Fruit fly (Drosophila melanogaster) whole organism, prepupa: ENCODE results near the gene CG10466.

Source experiments
- CG10631 ChIP-seq: fragments of 200-800 bp; sonication (Bioruptor generic); optimal IDR thresholded peaks from 2 replicates; lab custom pipeline; 2016; ENCODE audit warnings: missing biosample characterization, missing genetic modification characterization
- CG10669 ChIP-seq: fragments of 200-800 bp; sonication (Bioruptor generic); optimal IDR thresholded peaks from 3 replicates; lab custom pipeline; 2018; ENCODE audit warnings: missing biosample characterization, mild to moderate bottlenecking, missing genetic modification characterization, moderate library complexity
- CG15336 ChIP-seq: fragments of 200-800 bp; sonication (Bioruptor generic); IDR thresholded peaks from 2 replicates; pipeline ENCODE4 v1.3.6; 2022; ENCODE audit warnings: missing biosample characterization, missing genetic modification characterization
- CG1621 ChIP-seq: fragments of 200-800 bp; sonication (Bioruptor generic); optimal IDR thresholded peaks from 3 replicates; lab custom pipeline; 2018; ENCODE audit warnings: missing biosample characterization, mild to moderate bottlenecking, missing genetic modification characterization
- CG16779 ChIP-seq: fragments of 200-800 bp; sonication (Bioruptor generic); optimal IDR thresholded peaks from 3 replicates; lab custom pipeline; 2017; ENCODE audit warnings: missing biosample characterization, mild to moderate bottlenecking, missing genetic modification characterization
- CG3032 ChIP-seq: fragments of 200-800 bp; optimal IDR thresholded peaks from 2 replicates; lab custom pipeline; 2019; ENCODE audit warnings: missing biosample characterization, mild to moderate bottlenecking, missing genetic modification characterization, moderate library complexity
- CG31627 ChIP-seq: fragments of 200-800 bp; sonication (Bioruptor generic); optimal IDR thresholded peaks from 3 replicates; lab custom pipeline; 2016; ENCODE audit warnings: missing biosample characterization, missing genetic modification characterization
- CG34406 ChIP-seq: fragments of 200-800 bp; sonication (Bioruptor generic); optimal IDR thresholded peaks from 3 replicates; lab custom pipeline; 2016; ENCODE audit warnings: missing biosample characterization, missing genetic modification characterization
- CG3919 ChIP-seq: fragments of 200-800 bp; sonication (Bioruptor generic); optimal IDR thresholded peaks from 3 replicates; lab custom pipeline; 2016; ENCODE audit warnings: missing biosample characterization, missing genetic modification characterization
- CG6163 ChIP-seq: fragments of 200-800 bp; sonication (Bioruptor generic); IDR thresholded peaks from 3 replicates; pipeline ENCODE4 v1.3.6; 2022; ENCODE audit warnings: missing biosample characterization, missing genetic modification characterization
- CG6792 ChIP-seq: fragments of 200-800 bp; sonication (Bioruptor generic); optimal IDR thresholded peaks from 3 replicates; lab custom pipeline; 2016; ENCODE audit warnings: missing biosample characterization, missing genetic modification characterization
- CG6854 ChIP-seq: fragments of 200-800 bp; sonication (Bioruptor generic); optimal IDR thresholded peaks from 2 replicates; lab custom pipeline; 2017; ENCODE audit warnings: missing biosample characterization, mild to moderate bottlenecking, missing genetic modification characterization
- CG7368 ChIP-seq: fragments of 200-800 bp; sonication (Bioruptor generic); optimal IDR thresholded peaks from 3 replicates; lab custom pipeline; 2016; ENCODE audit warnings: missing biosample characterization, missing genetic modification characterization
- CG8119 ChIP-seq: fragments of 200-800 bp; sonication (Bioruptor generic); IDR thresholded peaks from 3 replicates; pipeline ENCODE4 v1.3.6; 2022; ENCODE audit warnings: missing biosample characterization, missing genetic modification characterization
- CG8319 ChIP-seq: fragments of 200-800 bp; sonication (Bioruptor generic); optimal IDR thresholded peaks from 3 replicates; lab custom pipeline; 2016; ENCODE audit warnings: missing biosample characterization, missing genetic modification characterization
- Eip75B ChIP-seq: fragments of 200-800 bp; sonication (Bioruptor generic); optimal IDR thresholded peaks from 3 replicates; lab custom pipeline; 2016; ENCODE audit warnings: missing biosample characterization, missing genetic modification characterization
- Eip78C ChIP-seq: fragments of 200-800 bp; sonication (Bioruptor generic); peaks from one replicate; lab custom pipeline; 2016; ENCODE audit warnings: missing biosample characterization, missing genetic modification characterization
- Eip93F ChIP-seq: fragments of 200-800 bp; sonication (Bioruptor generic); optimal IDR thresholded peaks from 2 replicates; lab custom pipeline; 2016; ENCODE audit warnings: missing biosample characterization, mild to moderate bottlenecking, missing genetic modification characterization
- Ets96B ChIP-seq: fragments of 200-800 bp; optimal IDR thresholded peaks from 2 replicates; lab custom pipeline; 2019; ENCODE audit warnings: missing biosample characterization, mild to moderate bottlenecking, missing genetic modification characterization, moderate library complexity
- Gug ChIP-seq: fragments of 200-800 bp; sonication (Bioruptor generic); IDR thresholded peaks from 2 replicates; pipeline ENCODE4 v1.3.6; 2022; ENCODE audit warnings: missing biosample characterization, missing genetic modification characterization
- Hr39 ChIP-seq: fragments of 200-800 bp; sonication (Bioruptor generic); optimal IDR thresholded peaks from 2 replicates; lab custom pipeline; 2016; ENCODE audit warnings: missing biosample characterization, missing genetic modification characterization
- Hr4 ChIP-seq: fragments of 200-800 bp; sonication (Bioruptor generic); optimal IDR thresholded peaks from 3 replicates; lab custom pipeline; 2016; ENCODE audit warnings: missing biosample characterization, missing genetic modification characterization
- Lpt ChIP-seq: fragments of 200-800 bp; sonication (Bioruptor generic); optimal IDR thresholded peaks from 3 replicates; lab custom pipeline; 2016; ENCODE audit warnings: missing biosample characterization, missing genetic modification characterization
- Met ChIP-seq: fragments of 200-800 bp; sonication (Bioruptor generic); optimal IDR thresholded peaks from 3 replicates; lab custom pipeline; 2016; ENCODE audit warnings: missing biosample characterization, missing genetic modification characterization
- OdsH ChIP-seq: fragments of 200-800 bp; sonication (Bioruptor generic); optimal IDR thresholded peaks from 3 replicates; lab custom pipeline; 2016; ENCODE audit warnings: missing biosample characterization, missing genetic modification characterization
- Smox ChIP-seq: fragments of 200-800 bp; sonication (Bioruptor generic); optimal IDR thresholded peaks from 3 replicates; lab custom pipeline; 2016; ENCODE audit warnings: missing biosample characterization, missing genetic modification characterization
- Sox14 ChIP-seq: fragments of 200-800 bp; sonication (Bioruptor generic); optimal IDR thresholded peaks from 3 replicates; lab custom pipeline; 2016; ENCODE audit warnings: missing biosample characterization, missing genetic modification characterization
- achi ChIP-seq: fragments of 200-800 bp; sonication (Bioruptor generic); optimal IDR thresholded peaks from 3 replicates; lab custom pipeline; 2016; ENCODE audit warnings: missing biosample characterization, missing genetic modification characterization
- acj6 ChIP-seq: fragments of 200-800 bp; sonication (Bioruptor generic); optimal IDR thresholded peaks from 3 replicates; lab custom pipeline; 2016; ENCODE audit warnings: missing biosample characterization, missing genetic modification characterization
- cyc ChIP-seq: fragments of 200-800 bp; sonication (Bioruptor generic); optimal IDR thresholded peaks from 3 replicates; lab custom pipeline; 2016; ENCODE audit warnings: missing biosample characterization, missing genetic modification characterization
- dsx ChIP-seq: fragments of 200-800 bp; optimal IDR thresholded peaks from 3 replicates; lab custom pipeline; 2019; ENCODE audit warnings: missing biosample characterization, mild to moderate bottlenecking, missing genetic modification characterization, moderate library complexity; ENCODE audit not compliant: poor library complexity, severe bottlenecking
- eg ChIP-seq: fragments of 200-800 bp; sonication (Bioruptor generic); IDR thresholded peaks from 3 replicates; pipeline ENCODE4 v1.3.6; 2022; ENCODE audit warnings: missing biosample characterization, missing genetic modification characterization
- esn ChIP-seq: fragments of 200-800 bp; sonication (Bioruptor generic); optimal IDR thresholded peaks from 2 replicates; lab custom pipeline; 2016; ENCODE audit warnings: missing biosample characterization, mild to moderate bottlenecking, missing genetic modification characterization, moderate library complexity
- fd59A ChIP-seq: fragments of 200-800 bp; sonication (Bioruptor generic); optimal IDR thresholded peaks from 2 replicates; lab custom pipeline; 2017; ENCODE audit warnings: missing biosample characterization, mild to moderate bottlenecking, missing genetic modification characterization, missing genetic modification reagents
- fkh ChIP-seq: fragments of 200-800 bp; sonication (Bioruptor generic); optimal IDR thresholded peaks from 3 replicates; lab custom pipeline; 2017; ENCODE audit warnings: missing biosample characterization, mild to moderate bottlenecking, missing genetic modification characterization, moderate library complexity
- pdm3 ChIP-seq: fragments of 200-800 bp; sonication (Bioruptor generic); optimal IDR thresholded peaks from 3 replicates; lab custom pipeline; 2016; ENCODE audit warnings: missing biosample characterization, missing genetic modification characterization
- salr ChIP-seq, 2 experiments: fragments of 200-800 bp; sonication (Bioruptor generic); optimal IDR thresholded peaks; 3 replicates each; lab custom pipeline; 2016 to 2018; ENCODE audit warnings: missing biosample characterization in 2 of 2, missing genetic modification characterization in 2 of 2, mild to moderate bottlenecking in 1 of 2
- spab ChIP-seq: fragments of 200-800 bp; sonication (Bioruptor generic); optimal IDR thresholded peaks from 2 replicates; lab custom pipeline; 2017; ENCODE audit warnings: missing biosample characterization, mild to moderate bottlenecking, missing genetic modification characterization, missing genetic modification reagents
- ss ChIP-seq, 2 experiments: fragments of 200-800 bp; sonication (Bioruptor generic); optimal IDR thresholded peaks; 2 replicates in 1 of 2; 3 replicates in 1 of 2; lab custom pipeline; 2017 to 2018; ENCODE audit warnings: mild to moderate bottlenecking in 2 of 2, missing biosample characterization in 2 of 2, missing genetic modification characterization in 2 of 2, moderate library complexity in 1 of 2
- svp ChIP-seq: fragments of 200-800 bp; sonication (Bioruptor generic); peaks from one replicate; lab custom pipeline; 2016; ENCODE audit warnings: missing biosample characterization, missing genetic modification characterization
- topi ChIP-seq: fragments of 200-800 bp; sonication (Bioruptor generic); optimal IDR thresholded peaks from 3 replicates; lab custom pipeline; 2016; ENCODE audit warnings: missing biosample characterization, missing genetic modification characterization

The CG10466 gene

dm6 chr2L:19795320-19796110 lies 3.6 kb downstream of the CG10466 start (continued):
- TF ChIP-seq Sox14 (GFP tag; lab: Kevin White, UChicago): peak; percentile 93
- peak; percentile 49 for TF ChIP-seq Hr39 (GFP tag; lab: Kevin White, UChicago)
- TF ChIP-seq pdm3 (GFP tag; lab: Kevin White, UChicago): peak; percentile 22
- TF ChIP-seq CG7368: no peak
- peak; percentile 21 for TF ChIP-seq Lpt
- TF ChIP-seq CG31627: peak; percentile 53
- TF ChIP-seq CG15336 (GFP tag; lab: Robert Waterston, UW): 0 out of 2 replicates have a peak, but pooled peaks have one; percentile 30
- peak; percentile 66 for TF ChIP-seq Smox (GFP tag; lab: Kevin White, UChicago)
- TF ChIP-seq Ets96B (tag; lab: Kevin White, UChicago): no peak
- TF ChIP-seq Eip93F (GFP tag; lab: Kevin White, UChicago): no peak
- peak; percentile 39 for TF ChIP-seq Hr4 (GFP tag; lab: Kevin White, UChicago)
- peak; percentile 41 for TF ChIP-seq Eip75B
- TF ChIP-seq topi (GFP tag; lab: Kevin White, UChicago): peak; percentile 22
- no peak; the same call in 2 of the 3 replicates for TF ChIP-seq eg (GFP tag; lab: Robert Waterston, UW)
- TF ChIP-seq dsx (GFP tag; lab: Kevin White, UChicago): no peak
- no peak for TF ChIP-seq CG6792 (GFP tag; lab: Kevin White, UChicago)
- peak; percentile 0 for TF ChIP-seq fkh (GFP tag; lab: Kevin White, UChicago)
- TF ChIP-seq acj6 (GFP tag; lab: Kevin White, UChicago): peak; percentile 60
- peak; percentile 55 for TF ChIP-seq cyc (GFP tag; lab: Kevin White, UChicago)
- TF ChIP-seq CG10669: peak; percentile 32
- no peak for TF ChIP-seq spab
- TF ChIP-seq CG6854 (GFP tag; lab: Kevin White, UChicago): no peak
- no peak for TF ChIP-seq Gug
- TF ChIP-seq ss (GFP tag; optimal IDR thresholded peaks at IDR 0.05; lab: Kevin White, UChicago): no peak
- peak; percentile 65 for TF ChIP-seq svp
- no peak for TF ChIP-seq CG16779 (tag; lab: Kevin White, UChicago)
- TF ChIP-seq fd59A: no peak
- TF ChIP-seq CG8119 (GFP tag; lab: Robert Waterston, UW): no peak

dm6 chr2L:19796111-19796451 lies 4.2 kb downstream of the CG10466 start, which contains the start of gene sick:
sick (plus strand) TSS chr2L:19796365.
- TF ChIP-seq CG8319 (GFP tag; lab: Kevin White, UChicago) (no peak), cyc (GFP tag; lab: Kevin White, UChicago) (no peak), salr (GFP tag; optimal IDR thresholded peaks at IDR 0.05; lab: Kevin White, UChicago) (no peak), CG6854 (GFP tag; lab: Kevin White, UChicago) (no peak)
- TF ChIP-seq, all 60 proteins: peak for 0

- TF ChIP-seq CG3919 (peak; percentile 1), OdsH (peak; percentile 9), Hr39 (GFP tag; lab: Kevin White, UChicago) (no peak), CG34406 (GFP tag; lab: Kevin White, UChicago) (no peak), Ets96B (tag; lab: Kevin White, UChicago) (peak; percentile 30), eg (GFP tag; lab: Robert Waterston, UW) (no peak), dsx (GFP tag; lab: Kevin White, UChicago) (peak; percentile 25), spab (peak; percentile 19), topi (GFP tag; lab: Kevin White, UChicago) (peak; percentile 16), CG3032 (tag; lab: Kevin White, UChicago) (peak; percentile 32), Smox (GFP tag; lab: Kevin White, UChicago) (peak; percentile 16), svp (peak; percentile 66), acj6 (GFP tag; lab: Kevin White, UChicago) (peak; percentile 11), CG15336 (GFP tag; lab: Robert Waterston, UW) (no peak), Eip78C (GFP tag; lab: Kevin White, UChicago) (peak; percentile 57), CG10669 (peak; percentile 16), CG6163 (GFP tag; lab: Robert Waterston, UW) (0 out of 3 replicates have a peak, but pooled peaks have one; percentile 37), CG1621 (tag; lab: Kevin White, UChicago) (no peak), CG31627 (peak; percentile 4), esn (peak; percentile 32), CG10631 (GFP tag; lab: Kevin White, UChicago) (peak; percentile 6), ss (GFP tag; optimal IDR thresholded peaks at IDR 0.05; lab: Kevin White, UChicago) (peak in 1 of 2 experiments; percentile 44), achi (peak; percentile 14), CG6792 (GFP tag; lab: Kevin White, UChicago) (no peak), Met (GFP tag; lab: Kevin White, UChicago) (peak; percentile 4), pdm3 (GFP tag; lab: Kevin White, UChicago) (no peak), Sox14 (GFP tag; lab: Kevin White, UChicago) (no peak)
- TF ChIP-seq, all 60 proteins: peak for 19
Measured at dm6 chr2L:19799940-19800339, 8.0 kb downstream of the CG10466 start.
